Fruit fly (Drosophila melanogaster) whole organism, embryonic: ENCODE measurements around the gene CG15019.

Source experiments
- Asciz ChIP-seq: fragments of 200-800 bp; sonication (Bioruptor generic); optimal IDR thresholded peaks from 2 replicates; lab custom pipeline; 2017; ENCODE audit warnings: missing biosample characterization, mild to moderate bottlenecking, missing genetic modification characterization, missing genetic modification reagents
- Bteb2 ChIP-seq: fragments of 200-800 bp; sonication (Bioruptor generic); optimal IDR thresholded peaks from 2 replicates; lab custom pipeline; 2016; ENCODE audit warnings: missing biosample characterization, missing genetic modification characterization
- CG11504 ChIP-seq: fragments of 200-800 bp; sonication (Bioruptor generic); optimal IDR thresholded peaks from 3 replicates; lab custom pipeline; 2019; ENCODE audit warnings: missing biosample characterization, mild to moderate bottlenecking, missing genetic modification characterization, moderate library complexity
- CG12219 ChIP-seq: fragments of 200-800 bp; sonication (Bioruptor generic); optimal IDR thresholded peaks from 3 replicates; lab custom pipeline; 2018; ENCODE audit warnings: missing biosample characterization, mild to moderate bottlenecking, missing genetic modification characterization
- CG13287 ChIP-seq: fragments of 200-800 bp; sonication (Bioruptor generic); IDR thresholded peaks from 2 replicates; pipeline ENCODE4 v1.3.6; 2022; ENCODE audit warnings: missing biosample characterization, missing genetic modification characterization; ENCODE audit not compliant: partially characterized antibody
- CG13775 ChIP-seq: fragments of 200-800 bp; sonication (Bioruptor generic); optimal IDR thresholded peaks from 3 replicates; lab custom pipeline; 2017; ENCODE audit warnings: missing biosample characterization, mild to moderate bottlenecking, missing genetic modification characterization
- CG14860 ChIP-seq: fragments of 200-800 bp; sonication (Bioruptor generic); IDR thresholded peaks from 3 replicates; pipeline ENCODE4 v1.3.6; 2022; ENCODE audit warnings: missing biosample characterization, missing genetic modification characterization; ENCODE audit not compliant: partially characterized antibody
- CG15269 ChIP-seq: fragments of 200-800 bp; sonication (Bioruptor generic); optimal IDR thresholded peaks from 2 replicates; lab custom pipeline; 2018; ENCODE audit warnings: missing biosample characterization, mild to moderate bottlenecking, missing genetic modification characterization, moderate library complexity
- CG15479 ChIP-seq: fragments of 200-800 bp; sonication (Bioruptor generic); optimal IDR thresholded peaks from 3 replicates; lab custom pipeline; 2019; ENCODE audit warnings: missing biosample characterization, mild to moderate bottlenecking, missing genetic modification characterization, moderate library complexity
- CG15696 ChIP-seq: fragments of 200-800 bp; sonication (Bioruptor generic); optimal IDR thresholded peaks from 2 replicates; lab custom pipeline; 2019; ENCODE audit warnings: missing biosample characterization, mild to moderate bottlenecking, missing genetic modification characterization, moderate library complexity
- CG16863 ChIP-seq: fragments of 200-800 bp; sonication (Bioruptor generic); optimal IDR thresholded peaks from 3 replicates; lab custom pipeline; 2016; ENCODE audit warnings: missing biosample characterization, missing genetic modification characterization
- CG17912 ChIP-seq: fragments of 200-800 bp; sonication (Bioruptor generic); optimal IDR thresholded peaks from 2 replicates; lab custom pipeline; 2018; ENCODE audit warnings: missing biosample characterization, mild to moderate bottlenecking, missing genetic modification characterization
- CG4360 ChIP-seq: fragments of 200-800 bp; sonication (Bioruptor generic); IDR thresholded peaks from 2 replicates; pipeline ENCODE4 v1.3.6; 2022; ENCODE audit warnings: missing biosample characterization, missing genetic modification characterization
- CG4424 ChIP-seq: fragments of 200-800 bp; sonication (Bioruptor generic); optimal IDR thresholded peaks from 3 replicates; lab custom pipeline; 2016; ENCODE audit warnings: missing biosample characterization, missing genetic modification characterization
- CG4707 ChIP-seq: fragments of 200-800 bp; sonication (Bioruptor generic); optimal IDR thresholded peaks from 2 replicates; lab custom pipeline; 2018; ENCODE audit warnings: missing biosample characterization, mild to moderate bottlenecking, missing genetic modification characterization, moderate library complexity
- CG5953 ChIP-seq: fragments of 200-800 bp; sonication (Bioruptor generic); IDR thresholded peaks from 2 replicates; pipeline ENCODE4 v1.3.6; 2022; ENCODE audit warnings: missing biosample characterization, missing genetic modification characterization
- CG8089 ChIP-seq: fragments of 200-800 bp; sonication (Bioruptor generic); optimal IDR thresholded peaks from 3 replicates; lab custom pipeline; 2016; ENCODE audit warnings: missing biosample characterization, missing genetic modification characterization
- CG9437 ChIP-seq: fragments of 200-800 bp; sonication (Bioruptor generic); optimal IDR thresholded peaks from 2 replicates; lab custom pipeline; 2018; ENCODE audit warnings: missing biosample characterization, mild to moderate bottlenecking, missing genetic modification characterization
- CG9817 ChIP-seq: fragments of 200-800 bp; sonication (Bioruptor generic); optimal IDR thresholded peaks from 2 replicates; lab custom pipeline; 2018; ENCODE audit warnings: missing biosample characterization, mild to moderate bottlenecking, missing genetic modification characterization, moderate library complexity
- Chrac-16 ChIP-seq: fragments of 200-800 bp; sonication (Bioruptor generic); optimal IDR thresholded peaks from 3 replicates; lab custom pipeline; 2016; ENCODE audit warnings: missing biosample characterization, missing genetic modification characterization
- Dip3 ChIP-seq: fragments of 200-800 bp; sonication (Bioruptor generic); optimal IDR thresholded peaks from 3 replicates; lab custom pipeline; 2016; ENCODE audit warnings: missing biosample characterization, missing genetic modification characterization
- Hr78 ChIP-seq, 2 experiments: fragments of 200-800 bp in 1 of 2; fragments of >200 bp in 1 of 2; sonication (Bioruptor generic) in 1 of 2; optimal IDR thresholded peaks; 2 replicates each; lab custom pipeline; 2017 to 2019; ENCODE audit warnings: missing biosample characterization in 2 of 2, missing genetic modification characterization in 2 of 2, mild to moderate bottlenecking in 1 of 2, moderate library complexity in 1 of 2
- Lim3 ChIP-seq: fragments of 200-800 bp; sonication (Bioruptor generic); IDR thresholded peaks from 2 replicates; pipeline ENCODE4 v1.3.6; 2022; ENCODE audit warnings: missing biosample characterization, missing genetic modification characterization
- Nf-YB ChIP-seq: fragments of 200-800 bp; sonication (Bioruptor generic); optimal IDR thresholded peaks from 3 replicates; lab custom pipeline; 2019; ENCODE audit warnings: missing biosample characterization, mild to moderate bottlenecking, missing genetic modification characterization, moderate library complexity
- Ptx1 ChIP-seq: fragments of 200-800 bp; sonication (Bioruptor generic); IDR thresholded peaks from 2 replicates; pipeline ENCODE4 v1.3.6; 2022; ENCODE audit warnings: missing biosample characterization, missing genetic modification characterization
- btn ChIP-seq: fragments of 200-800 bp; sonication (Bioruptor generic); optimal IDR thresholded peaks from 2 replicates; lab custom pipeline; 2016; ENCODE audit warnings: missing biosample characterization, missing genetic modification characterization
- cas ChIP-seq: fragments of 200-800 bp; sonication (Bioruptor generic); IDR thresholded peaks from 2 replicates; pipeline ENCODE4 v1.3.6; 2022; ENCODE audit warnings: missing biosample characterization, missing genetic modification characterization
- cato ChIP-seq: fragments of 200-800 bp; sonication (Bioruptor generic); optimal IDR thresholded peaks from 2 replicates; lab custom pipeline; 2016; ENCODE audit warnings: missing biosample characterization, missing genetic modification characterization, borderline replicate concordance
- chinmo ChIP-seq: fragments of 200-800 bp; sonication (Bioruptor generic); IDR thresholded peaks from 4 replicates; pipeline ENCODE4 v1.3.6; 2022; ENCODE audit warnings: missing biosample characterization, missing genetic modification characterization; ENCODE audit not compliant: partially characterized antibody
- crp ChIP-seq, 2 experiments: fragments of 200-800 bp; sonication (Bioruptor generic); optimal IDR thresholded peaks; 2 replicates in 1 of 2; 3 replicates in 1 of 2; lab custom pipeline; 2017; ENCODE audit warnings: missing biosample characterization in 2 of 2, missing genetic modification characterization in 2 of 2, mild to moderate bottlenecking in 1 of 2, moderate library complexity in 1 of 2
- dmrt11E ChIP-seq: fragments of 200-800 bp; sonication (Bioruptor generic); optimal IDR thresholded peaks from 3 replicates; lab custom pipeline; 2018; ENCODE audit warnings: missing biosample characterization, mild to moderate bottlenecking, missing genetic modification characterization, moderate library complexity
- dpn ChIP-seq, 2 experiments: fragments of 200-800 bp; sonication (Bioruptor generic); optimal IDR thresholded peaks; 3 replicates each; lab custom pipeline; 2016; ENCODE audit warnings: missing biosample characterization in 2 of 2, missing genetic modification characterization in 2 of 2
- eyg ChIP-seq: fragments of 200-800 bp; sonication (Bioruptor generic); optimal IDR thresholded peaks from 3 replicates; lab custom pipeline; 2016; ENCODE audit warnings: missing biosample characterization, missing genetic modification characterization
- fru ChIP-seq: fragments of >200 bp; optimal IDR thresholded peaks from 2 replicates; lab custom pipeline; 2017
- fu2 ChIP-seq: fragments of 200-800 bp; sonication (Bioruptor generic); optimal IDR thresholded peaks from 2 replicates; lab custom pipeline; 2016; ENCODE audit warnings: missing biosample characterization, missing genetic modification characterization
- gfzf ChIP-seq: fragments of 200-800 bp; sonication (Bioruptor generic); optimal IDR thresholded peaks from 2 replicates; lab custom pipeline; 2016; ENCODE audit warnings: missing biosample characterization, mild to moderate bottlenecking, missing genetic modification characterization, moderate library complexity
- mld ChIP-seq: fragments of 200-800 bp; sonication (Bioruptor generic); IDR thresholded peaks from 3 replicates; pipeline ENCODE4 v1.3.6; 2022; ENCODE audit warnings: missing biosample characterization, missing genetic modification characterization; ENCODE audit not compliant: partially characterized antibody
- pan ChIP-seq, 4 experiments: fragments of >200 bp in 3 of 4; fragments of 200-800 bp in 1 of 4; sonication (Bioruptor generic) in 1 of 4; optimal IDR thresholded peaks in 3 of 4; IDR thresholded peaks in 1 of 4; 2 replicates each; pipeline versions ENCODE4 v1.3.6 to Lab custom; 2017 to 2022; ENCODE audit warnings: missing biosample characterization in 2 of 4, missing genetic modification characterization in 2 of 4, mixed read lengths in 1 of 4
- peb ChIP-seq: fragments of 200-800 bp; sonication (Bioruptor generic); IDR thresholded peaks from 2 replicates; pipeline ENCODE4 v1.3.6; 2022; ENCODE audit warnings: missing biosample characterization, missing genetic modification characterization
- psq ChIP-seq: fragments of 200-800 bp; sonication (Bioruptor generic); optimal IDR thresholded peaks from 2 replicates; lab custom pipeline; 2017; ENCODE audit warnings: missing biosample characterization, missing genetic modification characterization
- rib ChIP-seq: fragments of 200-800 bp; sonication (Bioruptor generic); IDR thresholded peaks from 2 replicates; pipeline ENCODE4 v1.3.6; 2022; ENCODE audit warnings: missing biosample characterization, missing genetic modification characterization
- sens ChIP-seq: fragments of 200-800 bp; sonication (Bioruptor generic); peaks from one replicate; lab custom pipeline; 2016; ENCODE audit warnings: missing biosample characterization, missing genetic modification characterization
- sug ChIP-seq: fragments of 200-800 bp; optimal IDR thresholded peaks from 2 replicates; lab custom pipeline; 2019; ENCODE audit warnings: missing biosample characterization, mild to moderate bottlenecking, missing genetic modification characterization, moderate library complexity
- ttk ChIP-seq: fragments of 200-800 bp; sonication (Bioruptor generic); IDR thresholded peaks from 2 replicates; pipeline ENCODE4 v2.1.2; 2022; ENCODE audit warnings: missing biosample characterization, missing genetic modification characterization
- twi ChIP-seq: fragments of 200-800 bp; optimal IDR thresholded peaks from 2 replicates; lab custom pipeline; 2019; ENCODE audit warnings: missing biosample characterization, mild to moderate bottlenecking, missing genetic modification characterization, moderate library complexity
- vfl ChIP-seq: fragments of 200-800 bp; sonication (Bioruptor generic); optimal IDR thresholded peaks from 2 replicates; lab custom pipeline; 2016; ENCODE audit warnings: missing biosample characterization, missing genetic modification characterization
- zen ChIP-seq: fragments of 200-800 bp; sonication (Bioruptor generic); optimal IDR thresholded peaks from 3 replicates; lab custom pipeline; 2018; ENCODE audit warnings: missing biosample characterization, mild to moderate bottlenecking, missing genetic modification characterization, moderate library complexity
- zen2 ChIP-seq: fragments of 200-800 bp; sonication (Bioruptor generic); IDR thresholded peaks from 3 replicates; pipeline ENCODE4 v1.3.6; 2022; ENCODE audit warnings: missing biosample characterization, missing genetic modification characterization; ENCODE audit not compliant: partially characterized antibody

CG15019 gene

dm6 chr3L:4408313-4409133 lies 2.7 kb upstream of the CG15019 start:
- TF ChIP-seq cato (GFP tag; lab: Kevin White, UChicago) (no peak), ttk (GFP tag; lab: Robert Waterston, UW) (no peak), crp (GFP tag; optimal IDR thresholded peaks at IDR 0.05; lab: Kevin White, UChicago) (peak in 1 of 2 experiments; percentile 0), mld (GFP tag; lab: Robert Waterston, UW) (no peak), CG15269 (no peak), btn (GFP tag; lab: Kevin White, UChicago) (no peak), CG8089 (GFP tag; lab: Kevin White, UChicago) (no peak), CG16863 (no peak), gfzf (GFP tag; lab: Kevin White, UChicago) (no peak), CG4360 (0 out of 2 replicates have a peak, but pooled peaks have one; percentile 16), Lim3 (GFP tag; lab: Robert Waterston, UW) (no peak), CG9817 (tag; lab: Kevin White, UChicago) (no peak), Nf-YB (no peak), fu2 (no peak), Hr78 (GFP tag; optimal IDR thresholded peaks at IDR 0.05; lab: Kevin White, UChicago) (no peak), Bteb2 (GFP tag; lab: Kevin White, UChicago) (no peak), CG15696 (tag; lab: Kevin White, UChicago) (no peak), vfl (GFP tag; lab: Kevin White, UChicago) (no peak), CG4424 (GFP tag; lab: Kevin White, UChicago) (no peak), peb (GFP tag; lab: Robert Waterston, UW) (no peak), CG13775 (GFP tag; lab: Kevin White, UChicago) (no peak), Chrac-16 (GFP tag; lab: Kevin White, UChicago) (no peak), psq (GFP tag; lab: Kevin White, UChicago) (no peak), sens (GFP tag; lab: Kevin White, UChicago) (peak; percentile 77), CG12219 (GFP tag; lab: Kevin White, UChicago) (no peak), Asciz (GFP tag; lab: Kevin White, UChicago) (no peak), fru (lab: Kevin White, UChicago) (no peak), zen2 (GFP tag; lab: Robert Waterston, UW) (no peak), CG4707 (GFP tag; lab: Kevin White, UChicago) (no peak), twi (tag; lab: Kevin White, UChicago) (no peak), CG11504 (no peak), eyg (GFP tag; lab: Kevin White, UChicago) (no peak), zen (tag; lab: Kevin White, UChicago) (peak; percentile 93), CG15479 (peak; percentile 70), cas (GFP tag; lab: Robert Waterston, UW) (no peak), CG13287 (GFP tag; lab: Robert Waterston, UW) (no peak), dpn (GFP tag; optimal IDR thresholded peaks at IDR 0.05; lab: Kevin White, UChicago) (no peak), pan (optimal IDR thresholded peaks at IDR 0.05; lab: Kevin White, UChicago) (no peak), pan (GFP tag; optimal IDR thresholded peaks at IDR 0.05 in 1 of 2, IDR thresholded peaks at IDR 0.05 in 1 of 2) (no peak), chinmo (0 out of 4 replicates have a peak, but pooled peaks have one; percentile 65), CG17912 (GFP tag; lab: Kevin White, UChicago) (no peak), Dip3 (GFP tag; lab: Kevin White, UChicago) (no peak), sug (tag; lab: Kevin White, UChicago) (no peak), CG14860 (GFP tag; lab: Robert Waterston, UW) (no peak), rib (GFP tag; lab: Robert Waterston, UW) (no peak), CG9437 (no peak), Ptx1 (no peak), CG5953 (GFP tag; lab: Robert Waterston, UW) (no peak), dmrt11E (tag; lab: Kevin White, UChicago) (no peak)
